Worm (Caenorhabditis elegans): Measurements from ENCODE around the gene nep-12.

ce11 chrII:4747697-4748096, 36.6 kb downstream of the nep-12 start:
- TF ChIP-seq egl-27 (tag; optimal IDR thresholded peaks at IDR 0.05) (no peak), ZK546.5 (tag; optimal IDR thresholded peaks at IDR 0.05) (no peak), snpc-4 (tag; optimal IDR thresholded peaks at IDR 0.05) (no peak), cey-2 (tag; optimal IDR thresholded peaks at IDR 0.05; ENCODE audit: borderline replicate concordance, insufficient read depth) (no peak)
